Fruit fly (Drosophila melanogaster) whole organism, adult: ENCODE results near the gene CG14326.

Source experiments
- CG11617 ChIP-seq: fragments of 200-800 bp; sonication (Bioruptor generic); optimal IDR thresholded peaks from 2 replicates; lab custom pipeline; 2017; ENCODE audit warnings: mild to moderate bottlenecking, missing biosample characterization, missing genetic modification reagents, missing genetic modification characterization
- CG12768 ChIP-seq: fragments of 200-800 bp; sonication (Bioruptor generic); optimal IDR thresholded peaks from 2 replicates; lab custom pipeline; 2017; ENCODE audit warnings: missing biosample characterization, missing genetic modification characterization, mild to moderate bottlenecking, moderate library complexity, missing genetic modification reagents
- CG14711 ChIP-seq: fragments of 200-800 bp; sonication (Bioruptor generic); optimal IDR thresholded peaks from 2 replicates; lab custom pipeline; 2018; ENCODE audit warnings: missing biosample characterization, mild to moderate bottlenecking, missing genetic modification characterization, moderate library complexity
- CG1620 ChIP-seq: fragments of 200-800 bp; sonication (Bioruptor generic); optimal IDR thresholded peaks from 2 replicates; lab custom pipeline; 2016; ENCODE audit warnings: missing biosample characterization, missing genetic modification characterization
- CG33017 ChIP-seq: fragments of 200-800 bp; sonication (Bioruptor generic); optimal IDR thresholded peaks from 2 replicates; lab custom pipeline; 2018; ENCODE audit warnings: missing biosample characterization, mild to moderate bottlenecking, missing genetic modification characterization, moderate library complexity
- CG5204 ChIP-seq: fragments of 200-800 bp; sonication (Bioruptor generic); optimal IDR thresholded peaks from 2 replicates; lab custom pipeline; 2016; ENCODE audit warnings: missing biosample characterization, missing genetic modification characterization
- CG7045 ChIP-seq: fragments of 200-800 bp; sonication (Bioruptor generic); optimal IDR thresholded peaks from 2 replicates; lab custom pipeline; 2017; ENCODE audit warnings: missing biosample characterization, mild to moderate bottlenecking, missing genetic modification characterization
- CG7101 ChIP-seq: fragments of 200-800 bp; sonication (Bioruptor generic); optimal IDR thresholded peaks from 2 replicates; lab custom pipeline; 2018; ENCODE audit warnings: missing biosample characterization, mild to moderate bottlenecking, missing genetic modification characterization, moderate library complexity
- Clk ChIP-seq: fragments of 200-800 bp; sonication (Bioruptor generic); optimal IDR thresholded peaks from 2 replicates; lab custom pipeline; 2017; ENCODE audit warnings: missing biosample characterization, missing genetic modification characterization
- Crg-1 ChIP-seq: fragments of 200-800 bp; sonication (Bioruptor generic); optimal IDR thresholded peaks from 2 replicates; lab custom pipeline; 2016; ENCODE audit warnings: missing biosample characterization, missing genetic modification characterization
- Hr96 ChIP-seq: fragments of 200-800 bp; sonication (Bioruptor generic); optimal IDR thresholded peaks from 2 replicates; lab custom pipeline; 2016; ENCODE audit warnings: missing biosample characterization, missing genetic modification characterization
- Mnt ChIP-seq: fragments of 200-800 bp; sonication (Bioruptor generic); optimal IDR thresholded peaks from 2 replicates; lab custom pipeline; 2016; ENCODE audit warnings: missing biosample characterization, mild to moderate bottlenecking, missing genetic modification characterization
- bab1 ChIP-seq: fragments of 200-800 bp; sonication (Bioruptor generic); optimal IDR thresholded peaks from 3 replicates; lab custom pipeline; 2019; ENCODE audit warnings: missing biosample characterization, mild to moderate bottlenecking, missing genetic modification characterization, moderate library complexity
- cic ChIP-seq: fragments of 200-800 bp; sonication (Bioruptor generic); optimal IDR thresholded peaks from 2 replicates; lab custom pipeline; 2017; ENCODE audit warnings: missing biosample characterization, mild to moderate bottlenecking, missing genetic modification characterization, moderate library complexity
- cnc ChIP-seq, 2 experiments: fragments of >200 bp; optimal IDR thresholded peaks; 2 replicates each; lab custom pipeline; 2017
- kay ChIP-seq: fragments of 200-800 bp; sonication (Bioruptor generic); peaks from one replicate; lab custom pipeline; 2016; ENCODE audit warnings: missing biosample characterization, missing genetic modification characterization, borderline replicate concordance
- ovo ChIP-seq: fragments of 200-800 bp; sonication (Bioruptor generic); optimal IDR thresholded peaks from 2 replicates; lab custom pipeline; 2016; ENCODE audit warnings: missing biosample characterization, missing genetic modification characterization
- pad ChIP-seq: fragments of 200-800 bp; sonication (Bioruptor generic); optimal IDR thresholded peaks from 3 replicates; lab custom pipeline; 2017; ENCODE audit warnings: missing biosample characterization, missing genetic modification characterization, mild to moderate bottlenecking, moderate library complexity, missing genetic modification reagents
- tj ChIP-seq: fragments of 200-800 bp; sonication (Bioruptor generic); optimal IDR thresholded peaks from 3 replicates; lab custom pipeline; 2017; ENCODE audit warnings: missing biosample characterization, mild to moderate bottlenecking, missing genetic modification characterization, moderate library complexity
- toe ChIP-seq: fragments of 200-800 bp; sonication (Bioruptor generic); optimal IDR thresholded peaks from 2 replicates; lab custom pipeline; 2016; ENCODE audit warnings: missing biosample characterization, missing genetic modification characterization

Gene CG14326

dm6 chr3R:17615746-17616145, 3.2 kb upstream of the CG14326 start:
- TF ChIP-seq Clk (GFP tag; lab: Kevin White, UChicago) (no peak), pad (GFP tag; lab: Kevin White, UChicago) (no peak), tj (no peak), Crg-1 (GFP tag; lab: Kevin White, UChicago) (no peak), kay (GFP tag; lab: Kevin White, UChicago) (peak; percentile 88), CG7101 (tag; lab: Kevin White, UChicago) (no peak), CG12768 (GFP tag; lab: Kevin White, UChicago) (peak; percentile 54), CG11617 (GFP tag; lab: Kevin White, UChicago) (no peak), CG1620 (no peak)

dm6 chr3R:17616541-17616940, 2.4 kb upstream of the CG14326 start:
- no peak for TF ChIP-seq CG5204 (GFP tag; lab: Kevin White, UChicago)
- peak; percentile 38 for TF ChIP-seq bab1 (GFP tag; lab: Kevin White, UChicago)

dm6 chr3R:17617121-17617975, 1.6 kb upstream of the CG14326 start:
- TF ChIP-seq bab1 (GFP tag; lab: Kevin White, UChicago) = no peak
- TF ChIP-seq CG7101 (tag; lab: Kevin White, UChicago) = no peak
- no peak for TF ChIP-seq tj
- peak; percentile 26 for TF ChIP-seq Hr96 (GFP tag; lab: Kevin White, UChicago)
- no peak for TF ChIP-seq Mnt (GFP tag; lab: Kevin White, UChicago)
- peak; percentile 15 for TF ChIP-seq CG1620
- peak; percentile 9 for TF ChIP-seq CG12768 (GFP tag; lab: Kevin White, UChicago)
- no peak for TF ChIP-seq ovo (GFP tag; lab: Kevin White, UChicago)
- no peak for TF ChIP-seq CG14711 (tag; lab: Kevin White, UChicago)
- peak; percentile 55 for TF ChIP-seq kay (GFP tag; lab: Kevin White, UChicago)
- TF ChIP-seq cic (GFP tag; lab: Kevin White, UChicago) = no peak
- TF ChIP-seq CG7045 (GFP tag; lab: Kevin White, UChicago) = no peak
- TF ChIP-seq CG5204 (GFP tag; lab: Kevin White, UChicago) = peak; percentile 49
- no peak for TF ChIP-seq Clk (GFP tag; lab: Kevin White, UChicago)
- no peak for TF ChIP-seq pad (GFP tag; lab: Kevin White, UChicago)
- no peak for TF ChIP-seq CG33017
- peak; percentile 22 for TF ChIP-seq toe (GFP tag; lab: Kevin White, UChicago)
- TF ChIP-seq Crg-1 (GFP tag; lab: Kevin White, UChicago) = peak; percentile 1
- no peak for TF ChIP-seq CG11617 (GFP tag; lab: Kevin White, UChicago)
- no peak for TF ChIP-seq cnc (optimal IDR thresholded peaks at IDR 0.05; lab: Kevin White, UChicago)

dm6 chr3R:17617976-17618308, 958 bp upstream of the CG14326 start:
- no peak for TF ChIP-seq toe (GFP tag; lab: Kevin White, UChicago)
- no peak for TF ChIP-seq CG5204 (GFP tag; lab: Kevin White, UChicago)
- no peak for TF ChIP-seq Crg-1 (GFP tag; lab: Kevin White, UChicago)
- TF ChIP-seq CG11617 (GFP tag; lab: Kevin White, UChicago) = no peak
- TF ChIP-seq cnc (optimal IDR thresholded peaks at IDR 0.05; lab: Kevin White, UChicago) = no peak
- TF ChIP-seq Hr96 (GFP tag; lab: Kevin White, UChicago) = no peak
- TF ChIP-seq CG33017 = no peak
- TF ChIP-seq bab1 (GFP tag; lab: Kevin White, UChicago) = no peak
- TF ChIP-seq tj = no peak
- TF ChIP-seq ovo (GFP tag; lab: Kevin White, UChicago) = no peak
- no peak for TF ChIP-seq Mnt (GFP tag; lab: Kevin White, UChicago)
- TF ChIP-seq pad (GFP tag; lab: Kevin White, UChicago) = no peak
- TF ChIP-seq CG7101 (tag; lab: Kevin White, UChicago) = no peak

dm6 chr3R:17619726-17620282, 904 bp downstream of the CG14326 start:
- TF ChIP-seq Hr96 (GFP tag; lab: Kevin White, UChicago) (no peak), Mnt (GFP tag; lab: Kevin White, UChicago) (peak; percentile 6), CG7045 (GFP tag; lab: Kevin White, UChicago) (no peak), cnc (optimal IDR thresholded peaks at IDR 0.05; lab: Kevin White, UChicago) (no peak), CG33017 (peak; percentile 22), toe (GFP tag; lab: Kevin White, UChicago) (no peak), Crg-1 (GFP tag; lab: Kevin White, UChicago) (no peak), CG12768 (GFP tag; lab: Kevin White, UChicago) (peak; percentile 30), Clk (GFP tag; lab: Kevin White, UChicago) (no peak), bab1 (GFP tag; lab: Kevin White, UChicago) (peak; percentile 74), ovo (GFP tag; lab: Kevin White, UChicago) (peak; percentile 5)
